Worm (Caenorhabditis elegans) whole organism, young adult: Measurements from ENCODE around the gene taf-8.

Experiments used
- B0019.2 ChIP-seq: fragments of 200-800 bp; sonication (Bioruptor generic); conservative IDR thresholded peaks from 2 replicates; pipeline ENCODE4 v1.3.6; 2022; ENCODE audit warnings: missing genetic modification reagents, missing genetic modification characterization, missing compliant biosample characterization
- B0336.3 ChIP-seq: fragments of 200-800 bp; sonication (Bioruptor generic); IDR thresholded peaks from 2 replicates; pipeline ENCODE4 v1.3.6; 2022; ENCODE audit warnings: missing genetic modification characterization, missing compliant biosample characterization
- F10E7.11 ChIP-seq: sonication (generic microtip); optimal IDR thresholded peaks from 2 replicates; lab custom pipeline; 2017; ENCODE audit warnings: mild to moderate bottlenecking, missing genetic modification characterization, moderate library complexity, missing compliant biosample characterization
- F22D6.2 ChIP-seq: sonication (generic microtip); optimal IDR thresholded peaks from 2 replicates; lab custom pipeline; 2016; ENCODE audit warnings: mild to moderate bottlenecking, missing genetic modification characterization, missing compliant biosample characterization
- F33H1.4 ChIP-seq: fragments of 200-800 bp; sonication (Bioruptor generic); IDR thresholded peaks from 2 replicates; pipeline ENCODE4 v1.3.6; 2022; ENCODE audit warnings: missing genetic modification reagents, missing genetic modification characterization, missing compliant biosample characterization
- F49E8.2 ChIP-seq: sonication (generic microtip); optimal IDR thresholded peaks from 3 replicates; lab custom pipeline; 2017; ENCODE audit warnings: missing genetic modification characterization, mild to moderate bottlenecking, missing compliant biosample characterization, antibody characterized with exemption, moderate library complexity; ENCODE audit not compliant: insufficient read depth
- F52B5.7 ChIP-seq: sonication (generic microtip); optimal IDR thresholded peaks from 2 replicates; lab custom pipeline; 2016; ENCODE audit warnings: mild to moderate bottlenecking, missing genetic modification characterization, missing compliant biosample characterization
- F57C9.4 ChIP-seq: sonication (generic microtip); optimal IDR thresholded peaks from 2 replicates; lab custom pipeline; 2017; ENCODE audit warnings: mild to moderate bottlenecking, missing genetic modification characterization, missing compliant biosample characterization
- K12H6.12 ChIP-seq: fragments of 200-800 bp; sonication (Bioruptor generic); optimal IDR thresholded peaks from 2 replicates; lab custom pipeline; 2018; ENCODE audit warnings: mild to moderate bottlenecking, missing genetic modification characterization, missing compliant biosample characterization
- T07F8.4 ChIP-seq: sonication (generic microtip); optimal IDR thresholded peaks from 2 replicates; lab custom pipeline; 2016; ENCODE audit warnings: mild to moderate bottlenecking, missing genetic modification characterization, moderate library complexity, missing compliant biosample characterization
- Y53F4B.3 ChIP-seq: fragments of 200-800 bp; sonication (Bioruptor generic); IDR thresholded peaks from 2 replicates; pipeline ENCODE4 v1.3.6; 2022; ENCODE audit warnings: missing genetic modification reagents, missing genetic modification characterization, missing compliant biosample characterization
- Y67H2A.10 ChIP-seq: fragments of 200-800 bp; sonication (Bioruptor generic); conservative IDR thresholded peaks from 2 replicates; pipeline ENCODE4 v1.3.6; 2022; ENCODE audit warnings: missing genetic modification reagents, missing genetic modification characterization, missing compliant biosample characterization
- athp-1 ChIP-seq: sonication (generic microtip); optimal IDR thresholded peaks from 2 replicates; lab custom pipeline; 2017; ENCODE audit warnings: mild to moderate bottlenecking, missing genetic modification characterization, missing compliant biosample characterization
- attf-5 ChIP-seq: fragments of 200-800 bp; sonication (Bioruptor generic); optimal IDR thresholded peaks from 2 replicates; lab custom pipeline; 2018; ENCODE audit warnings: mild to moderate bottlenecking, missing genetic modification characterization, missing compliant biosample characterization
- bed-1 ChIP-seq: fragments of 200-800 bp; sonication (Bioruptor generic); IDR thresholded peaks from 2 replicates; pipeline ENCODE4 v1.3.6; 2022; ENCODE audit warnings: missing genetic modification reagents, missing genetic modification characterization, missing compliant biosample characterization
- bed-2 ChIP-seq: fragments of 200-800 bp; sonication (Bioruptor generic); IDR thresholded peaks from 2 replicates; pipeline ENCODE4 v1.3.6; 2022; ENCODE audit warnings: missing genetic modification reagents, missing genetic modification characterization, missing compliant biosample characterization
- ccch-3 ChIP-seq: fragments of 200-800 bp; sonication (Bioruptor generic); optimal IDR thresholded peaks from 2 replicates; lab custom pipeline; 2018; ENCODE audit warnings: mild to moderate bottlenecking, missing genetic modification characterization, missing compliant biosample characterization
- cebp-1 ChIP-seq, 2 experiments: fragments of 200-800 bp in 1 of 2; sonication (Bioruptor generic) in 1 of 2; sonication (generic microtip) in 1 of 2; IDR thresholded peaks in 1 of 2; optimal IDR thresholded peaks in 1 of 2; 2 replicates each; pipeline versions ENCODE4 v1.3.6 to Lab custom; 2017 to 2022; ENCODE audit warnings: missing compliant biosample characterization in 2 of 2, missing genetic modification characterization in 2 of 2, mild to moderate bottlenecking in 1 of 2, missing genetic modification reagents in 1 of 2, moderate library complexity in 1 of 2
- ceh-100 ChIP-seq: fragments of 200-800 bp; sonication (Bioruptor generic); IDR thresholded peaks from 2 replicates; pipeline ENCODE4 v1.3.6; 2022; ENCODE audit warnings: missing genetic modification reagents, missing genetic modification characterization, missing compliant biosample characterization
- ceh-27 ChIP-seq: fragments of 200-800 bp; sonication (Bioruptor generic); optimal IDR thresholded peaks from 2 replicates; lab custom pipeline; 2018; ENCODE audit warnings: mild to moderate bottlenecking, missing genetic modification characterization, moderate library complexity, missing compliant biosample characterization
- ceh-40 ChIP-seq: fragments of 200-800 bp; sonication (Bioruptor generic); IDR thresholded peaks from 2 replicates; pipeline ENCODE4 v1.3.6; 2022; ENCODE audit warnings: missing genetic modification characterization, missing compliant biosample characterization
- ceh-79 ChIP-seq: sonication (generic microtip); optimal IDR thresholded peaks from 2 replicates; lab custom pipeline; 2017; ENCODE audit warnings: mild to moderate bottlenecking, missing genetic modification characterization, missing compliant biosample characterization
- die-1 ChIP-seq: sonication (generic microtip); optimal IDR thresholded peaks from 2 replicates; lab custom pipeline; 2016; ENCODE audit warnings: missing genotype, mild to moderate bottlenecking, missing genetic modification characterization, missing compliant biosample characterization
- dpff-1 ChIP-seq: sonication (generic microtip); optimal IDR thresholded peaks from 2 replicates; lab custom pipeline; 2017; ENCODE audit warnings: mild to moderate bottlenecking, missing genetic modification characterization, missing compliant biosample characterization
- efl-1 ChIP-seq: fragments of 150-350 bp; optimal IDR thresholded peaks from 2 replicates; lab custom pipeline; 2014; ENCODE audit warnings: missing biosample characterization, missing genetic modification reagents, missing genetic modification characterization
- fkh-3 ChIP-seq: sonication (generic microtip); optimal IDR thresholded peaks from 2 replicates; lab custom pipeline; 2016; ENCODE audit warnings: mild to moderate bottlenecking, missing genetic modification characterization, missing compliant biosample characterization
- hlh-26 ChIP-seq: fragments of 200-800 bp; sonication (Bioruptor generic); conservative IDR thresholded peaks from 2 replicates; pipeline ENCODE4 v1.3.6; 2022; ENCODE audit warnings: missing genetic modification reagents, missing genetic modification characterization, missing compliant biosample characterization
- lag-1 ChIP-seq: fragments of 200-800 bp; sonication (Bioruptor generic); IDR thresholded peaks from 2 replicates; pipeline ENCODE4 v1.3.6; 2022; ENCODE audit warnings: missing genetic modification reagents, missing genetic modification characterization, missing compliant biosample characterization
- let-526 ChIP-seq: fragments of 200-800 bp; sonication (Bioruptor generic); IDR thresholded peaks from 2 replicates; pipeline ENCODE4 v1.3.6; 2022; ENCODE audit warnings: missing genetic modification reagents, missing genetic modification characterization, missing compliant biosample characterization
- lin-35 ChIP-seq, 3 experiments: fragments of 150-350 bp in 2 of 3; sonication (generic microtip) in 1 of 3; optimal IDR thresholded peaks; 2 replicates each; lab custom pipeline; 2014 to 2018; ENCODE audit warnings: missing biosample characterization in 3 of 3, missing genetic modification characterization in 3 of 3, missing genetic modification reagents in 3 of 3
- lin-40 ChIP-seq: sonication (generic microtip); optimal IDR thresholded peaks from 2 replicates; lab custom pipeline; 2016; ENCODE audit warnings: missing genetic modification characterization, mild to moderate bottlenecking, missing compliant biosample characterization, missing genotype, missing genetic modification reagents
- lin-54 ChIP-seq: fragments of 200-800 bp; sonication (Bioruptor generic); optimal IDR thresholded peaks from 2 replicates; lab custom pipeline; 2018; ENCODE audit warnings: mild to moderate bottlenecking, missing genetic modification characterization, missing compliant biosample characterization
- madf-3 ChIP-seq: fragments of 200-800 bp; sonication (Bioruptor generic); IDR thresholded peaks from 2 replicates; pipeline ENCODE4 v1.3.6; 2022; ENCODE audit warnings: missing genetic modification reagents, missing genetic modification characterization, missing compliant biosample characterization
- mcd-1 ChIP-seq: fragments of 200-800 bp; sonication (Bioruptor generic); IDR thresholded peaks from 2 replicates; pipeline ENCODE4 v1.3.6; 2022; ENCODE audit warnings: missing genetic modification reagents, missing genetic modification characterization, missing compliant biosample characterization
- mel-28 ChIP-seq: sonication (generic microtip); optimal IDR thresholded peaks from 2 replicates; lab custom pipeline; 2016; ENCODE audit warnings: borderline replicate concordance, mild to moderate bottlenecking, missing genetic modification characterization, missing compliant biosample characterization
- mxl-1 ChIP-seq: sonication (generic microtip); optimal IDR thresholded peaks from 2 replicates; lab custom pipeline; 2016; ENCODE audit warnings: missing genetic modification characterization, missing compliant biosample characterization
- nfya-1 ChIP-seq: sonication (generic microtip); optimal IDR thresholded peaks from 2 replicates; lab custom pipeline; 2017; ENCODE audit warnings: antibody characterized with exemption, missing compliant biosample characterization, missing genetic modification characterization, borderline replicate concordance; ENCODE audit not compliant: insufficient read depth
- nhr-179 ChIP-seq: sonication (generic microtip); optimal IDR thresholded peaks from 2 replicates; lab custom pipeline; 2016; ENCODE audit warnings: mild to moderate bottlenecking, missing genetic modification characterization, missing compliant biosample characterization
- nhr-27 ChIP-seq: fragments of 200-800 bp; sonication (Bioruptor generic); optimal IDR thresholded peaks from 2 replicates; lab custom pipeline; 2018; ENCODE audit warnings: mild to moderate bottlenecking, missing genetic modification characterization, moderate library complexity, missing compliant biosample characterization
- nhr-90 ChIP-seq: sonication (generic microtip); optimal IDR thresholded peaks from 2 replicates; lab custom pipeline; 2016; ENCODE audit warnings: missing genotype, mild to moderate bottlenecking, missing genetic modification characterization, missing compliant biosample characterization
- pha-4 ChIP-seq: fragments of 150-350 bp; sonication (generic microtip); optimal IDR thresholded peaks from 2 replicates; lab custom pipeline; 2014; ENCODE audit warnings: missing biosample characterization, missing genetic modification reagents, missing genetic modification characterization
- rpc-1 ChIP-seq, 2 experiments: fragments of 150-350 bp in 1 of 2; sonication (generic microtip) in 1 of 2; optimal IDR thresholded peaks; 2 replicates each; lab custom pipeline; 2014 to 2018; ENCODE audit warnings: missing biosample characterization in 1 of 2, missing genetic modification characterization in 1 of 2, missing genetic modification reagents in 1 of 2, missing genotype in 1 of 2
- sdz-38 ChIP-seq: sonication (generic microtip); optimal IDR thresholded peaks from 2 replicates; lab custom pipeline; 2016; ENCODE audit warnings: missing genotype, missing genetic modification characterization, missing compliant biosample characterization
- snpc-3.4 ChIP-seq: sonication (generic microtip); optimal IDR thresholded peaks from 2 replicates; lab custom pipeline; 2017; ENCODE audit warnings: missing genetic modification characterization, mild to moderate bottlenecking, missing compliant biosample characterization, antibody characterized with exemption, moderate library complexity, missing genotype, missing genetic modification reagents
- tbx-9 ChIP-seq: sonication (generic microtip); optimal IDR thresholded peaks from 2 replicates; lab custom pipeline; 2016; ENCODE audit warnings: borderline replicate concordance, missing genetic modification characterization, inconsistent platforms, missing compliant biosample characterization
- unc-130 ChIP-seq: sonication (generic microtip); optimal IDR thresholded peaks from 2 replicates; lab custom pipeline; 2016; ENCODE audit warnings: missing genetic modification reagents, missing genetic modification characterization, missing compliant biosample characterization
- xnd-1 ChIP-seq: sonication (generic microtip); optimal IDR thresholded peaks from 2 replicates; lab custom pipeline; 2016; ENCODE audit warnings: missing genotype, missing genetic modification reagents, missing genetic modification characterization, missing compliant biosample characterization
- ztf-25 ChIP-seq: fragments of 200-800 bp; sonication (Bioruptor generic); IDR thresholded peaks from 2 replicates; pipeline ENCODE4 v1.3.6; 2022; ENCODE audit warnings: missing genetic modification reagents, missing genetic modification characterization, missing compliant biosample characterization

taf-8 gene

DNA sequence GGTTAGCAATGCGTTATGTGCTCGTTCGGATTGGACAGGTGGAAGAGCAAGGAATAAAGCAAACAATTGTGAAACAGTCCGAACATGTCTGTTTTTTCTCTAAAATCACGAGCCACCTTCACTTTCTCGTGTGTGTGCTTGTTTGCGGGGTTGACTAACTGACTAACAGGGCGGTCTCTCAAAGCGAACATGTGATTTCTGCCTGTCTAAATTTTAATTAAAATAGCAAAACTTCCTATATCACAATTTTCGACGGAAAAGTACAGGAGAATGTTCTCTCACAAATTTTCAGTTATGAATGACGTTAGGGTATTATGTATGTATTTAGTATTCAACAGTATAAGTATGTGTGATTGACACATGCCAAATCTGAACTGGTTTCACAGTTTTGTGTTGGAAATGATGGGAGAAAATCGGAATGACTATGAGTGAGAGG lies 47.2 kb upstream of the taf-8 start (continued):
- TF ChIP-seq F33H1.4 (GFP tag; lab: Robert Waterston, UW) (no peak), efl-1 (GFP tag; lab: Kevin White, UChicago) (no peak), attf-5 (GFP tag; lab: Kevin White, UChicago) (no peak), nhr-179 (tag; lab: Kevin White, UChicago) (no peak), mxl-1 (no peak), lin-40 (tag; lab: Kevin White, UChicago) (no peak), F10E7.11 (tag; lab: Kevin White, UChicago) (no peak), Y67H2A.10 (no peak), nhr-90 (peak; percentile 16), bed-2 (GFP tag; lab: Robert Waterston, UW) (no peak), mcd-1 (GFP tag; lab: Robert Waterston, UW) (no peak), nhr-27 (tag; lab: Kevin White, UChicago) (no peak), ztf-25 (GFP tag; lab: Robert Waterston, UW) (no peak), pha-4 (no peak), T07F8.4 (tag; lab: Kevin White, UChicago) (no peak), F52B5.7 (no peak), let-526 (0 out of 2 replicates have a peak, but pooled peaks have one; percentile 57), ceh-27 (no peak), mel-28 (tag; lab: Kevin White, UChicago) (no peak), athp-1 (no peak), F22D6.2 (no peak), ceh-100 (GFP tag; lab: Robert Waterston, UW) (no peak), B0019.2 (GFP tag; lab: Robert Waterston, UW) (no peak), tbx-9 (tag; lab: Kevin White, UChicago) (no peak), lin-54 (GFP tag; lab: Kevin White, UChicago) (no peak), unc-130 (no peak), xnd-1 (no peak), F49E8.2 (tag; lab: Kevin White, UChicago) (no peak), B0336.3 (0 out of 2 replicates have a peak, but pooled peaks have one; percentile 25), fkh-3 (no peak), bed-1 (GFP tag; lab: Robert Waterston, UW) (no peak), sdz-38 (tag; lab: Kevin White, UChicago) (no peak), lin-35 (GFP tag; optimal IDR thresholded peaks at IDR 0.05; lab: Kevin White, UChicago) (no peak), lag-1 (GFP tag; lab: Robert Waterston, UW) (no peak), Y53F4B.3 (GFP tag; lab: Robert Waterston, UW) (no peak), ceh-40 (GFP tag; lab: Robert Waterston, UW) (no peak), dpff-1 (tag; lab: Kevin White, UChicago) (no peak), die-1 (tag; lab: Kevin White, UChicago) (no peak), ccch-3 (GFP tag; lab: Kevin White, UChicago) (no peak), snpc-3.4 (tag; lab: Kevin White, UChicago) (no peak), nfya-1 (tag; lab: Kevin White, UChicago) (no peak), rpc-1 (optimal IDR thresholded peaks at IDR 0.05; lab: Kevin White, UChicago) (no peak), rpc-1 (tag; optimal IDR thresholded peaks at IDR 0.05; lab: Kevin White, UChicago) (no peak), madf-3 (no peak), ceh-79 (tag; lab: Kevin White, UChicago) (no peak), cebp-1 (GFP tag; IDR thresholded peaks at IDR 0.05; lab: Robert Waterston, UW) (peak; percentile 69), cebp-1 (tag; optimal IDR thresholded peaks at IDR 0.05; lab: Kevin White, UChicago) (peak; percentile 82), K12H6.12 (tag; lab: Kevin White, UChicago) (no peak), F57C9.4 (no peak), hlh-26 (no peak)
